Fruit fly (Drosophila melanogaster): ENCODE results near the gene CG5151.

The CG5151 gene

dm6 chr3L:16164150-16165039, at the start of gene CG5151 (continued):
- TF ChIP-seq CG13894 (tag; optimal IDR thresholded peaks at IDR 0.05) (no peak), Lpt (GFP tag; optimal IDR thresholded peaks at IDR 0.05) (no peak), PHDP (tag; optimal IDR thresholded peaks at IDR 0.05) (no peak), CG4707 (GFP tag; optimal IDR thresholded peaks at IDR 0.05) (peak; percentile 45), Aef1 (GFP tag; IDR thresholded peaks at IDR 0.05) (peak; percentile 67), Neu2 (GFP tag; optimal IDR thresholded peaks at IDR 0.05; ENCODE audit: borderline replicate concordance) (no peak), CG18262 (tag; optimal IDR thresholded peaks at IDR 0.05) (peak; percentile 1), kni (GFP tag; optimal IDR thresholded peaks at IDR 0.05) (peak; percentile 30), CG7745 (tag; optimal IDR thresholded peaks at IDR 0.05) (no peak), mam (GFP tag; optimal IDR thresholded peaks at IDR 0.05) (no peak), tin (GFP tag; optimal IDR thresholded peaks at IDR 0.05) (no peak), hth (optimal IDR thresholded peaks at IDR 0.05) (no peak), hkb (optimal IDR thresholded peaks at IDR 0.05) (no peak), hkb (GFP tag; IDR thresholded peaks at IDR 0.05) (peak; percentile 54), sima (GFP tag; optimal IDR thresholded peaks at IDR 0.05) (no peak), CG1233 (GFP tag; optimal IDR thresholded peaks at IDR 0.05) (no peak), exex (tag; optimal IDR thresholded peaks at IDR 0.05) (peak; percentile 20), CG15601 (tag; optimal IDR thresholded peaks at IDR 0.05) (no peak), Xrp1 (GFP tag; IDR thresholded peaks at IDR 0.05) (no peak; the same call in 1 of the 2 replicates), Sry-β (GFP tag; optimal IDR thresholded peaks at IDR 0.05) (no peak), CG10366 (GFP tag; IDR thresholded peaks at IDR 0.05) (no peak), bcd (GFP tag; optimal IDR thresholded peaks at IDR 0.05) (no peak), Hr39 (optimal IDR thresholded peaks at IDR 0.05) (no peak), unc-4 (GFP tag; IDR thresholded peaks at IDR 0.05; ENCODE audit: partially characterized antibody) (peak; percentile 23), pho (GFP tag; optimal IDR thresholded peaks at IDR 0.05) (no peak), Optix (GFP tag; IDR thresholded peaks at IDR 0.05) (no peak), amos (GFP tag; IDR thresholded peaks at IDR 0.05; ENCODE audit: partially characterized antibody) (peak; percentile 45; the same call in 1 of the 2 replicates), CG7786 (GFP tag; optimal IDR thresholded peaks at IDR 0.05) (no peak), CG8765 (GFP tag; IDR thresholded peaks at IDR 0.05) (no peak), dmrt99B (tag; optimal IDR thresholded peaks at IDR 0.05) (no peak), CG12659 (GFP tag; optimal IDR thresholded peaks at IDR 0.05) (peak; percentile 36), tgo (GFP tag; IDR thresholded peaks at IDR 0.05) (no peak), vnd (GFP tag; IDR thresholded peaks at IDR 0.05; ENCODE audit: partially characterized antibody) (peak; percentile 75), B-H2 (GFP tag; optimal IDR thresholded peaks at IDR 0.05) (peak; percentile 14), usp (GFP tag; optimal IDR thresholded peaks at IDR 0.05) (no peak), MBD-R2 (GFP tag; IDR thresholded peaks at IDR 0.05) (0 out of 2 replicates have a peak, but pooled peaks have one; percentile 8), CG3163 (GFP tag; optimal IDR thresholded peaks at IDR 0.05) (peak; percentile 98), ase (GFP tag; IDR thresholded peaks at IDR 0.05) (no peak), trem (tag; optimal IDR thresholded peaks at IDR 0.05) (no peak), CG31365 (tag; optimal IDR thresholded peaks at IDR 0.05) (peak; percentile 21), cas (GFP tag; IDR thresholded peaks at IDR 0.05) (no peak), org-1 (GFP tag; optimal IDR thresholded peaks at IDR 0.05) (no peak), HLH54F (GFP tag; optimal IDR thresholded peaks at IDR 0.05) (no peak), ssp (GFP tag; IDR thresholded peaks at IDR 0.05) (no peak), vvl (GFP tag; IDR thresholded peaks at IDR 0.05) (peak; percentile 41), Drgx (GFP tag; IDR thresholded peaks at IDR 0.05) (no peak), Atf-2 (GFP tag; optimal IDR thresholded peaks at IDR 0.05) (no peak), sr (GFP tag; IDR thresholded peaks at IDR 0.05) (no peak), CG17802 (tag; optimal IDR thresholded peaks at IDR 0.05) (no peak), gsb (GFP tag; IDR thresholded peaks at IDR 0.05) (no peak), Rfx (GFP tag; IDR thresholded peaks at IDR 0.05) (peak; percentile 44; the same call in 1 of the 2 replicates)
